Worm (Caenorhabditis elegans) whole organism, L4 larva: ENCODE results near the gene srx-77.

Experiments used
- F49E8.2 ChIP-seq: sonication (generic microtip); optimal IDR thresholded peaks from 2 replicates; lab custom pipeline; 2016; ENCODE audit warnings: missing compliant biosample characterization, mild to moderate bottlenecking, missing genetic modification characterization, borderline replicate concordance
- ceh-20 ChIP-seq: fragments of 200-800 bp; sonication (Bioruptor generic); IDR thresholded peaks from 2 replicates; pipeline ENCODE4 v1.3.6; 2022; ENCODE audit warnings: missing genetic modification reagents, missing genetic modification characterization, missing compliant biosample characterization
- ces-1 ChIP-seq: fragments of 150-350 bp; sonication (generic microtip); optimal IDR thresholded peaks from 4 replicates; lab custom pipeline; 2014; ENCODE audit warnings: missing biosample characterization, missing genetic modification reagents, missing genetic modification characterization
- daf-19 ChIP-seq: fragments of 200-800 bp; sonication (Bioruptor generic); conservative IDR thresholded peaks from 2 replicates; pipeline ENCODE4 v1.3.6; 2022; ENCODE audit warnings: missing genetic modification characterization, missing compliant biosample characterization
- daf-8 ChIP-seq: fragments of 200-800 bp; sonication (Bioruptor generic); IDR thresholded peaks from 2 replicates; pipeline ENCODE4 v1.3.6; 2022; ENCODE audit warnings: missing genetic modification characterization, missing compliant biosample characterization
- fkh-10 ChIP-seq: fragments of 150-350 bp; optimal IDR thresholded peaks from 2 replicates; lab custom pipeline; 2014; ENCODE audit warnings: missing biosample characterization, missing genetic modification reagents, missing genetic modification characterization
- jun-1 ChIP-seq: fragments of 150-350 bp; optimal IDR thresholded peaks from 2 replicates; lab custom pipeline; 2014; ENCODE audit warnings: missing biosample characterization, missing genetic modification reagents, missing genetic modification characterization
- lin-15B ChIP-seq: fragments of 150-350 bp; sonication (generic microtip); optimal IDR thresholded peaks from 3 replicates; lab custom pipeline; 2014; ENCODE audit warnings: missing biosample characterization, missing genetic modification characterization
- nhr-28 ChIP-seq: fragments of 150-350 bp; optimal IDR thresholded peaks from 2 replicates; lab custom pipeline; 2014; ENCODE audit warnings: missing biosample characterization, missing genetic modification characterization
- pqm-1 ChIP-seq: sonication (generic microtip); optimal IDR thresholded peaks from 2 replicates; lab custom pipeline; 2017; ENCODE audit warnings: missing biosample characterization, missing genetic modification characterization
- unc-130 ChIP-seq: sonication (generic microtip); optimal IDR thresholded peaks from 2 replicates; lab custom pipeline; 2016; ENCODE audit warnings: missing genetic modification reagents, missing genetic modification characterization, missing compliant biosample characterization

DNA sequence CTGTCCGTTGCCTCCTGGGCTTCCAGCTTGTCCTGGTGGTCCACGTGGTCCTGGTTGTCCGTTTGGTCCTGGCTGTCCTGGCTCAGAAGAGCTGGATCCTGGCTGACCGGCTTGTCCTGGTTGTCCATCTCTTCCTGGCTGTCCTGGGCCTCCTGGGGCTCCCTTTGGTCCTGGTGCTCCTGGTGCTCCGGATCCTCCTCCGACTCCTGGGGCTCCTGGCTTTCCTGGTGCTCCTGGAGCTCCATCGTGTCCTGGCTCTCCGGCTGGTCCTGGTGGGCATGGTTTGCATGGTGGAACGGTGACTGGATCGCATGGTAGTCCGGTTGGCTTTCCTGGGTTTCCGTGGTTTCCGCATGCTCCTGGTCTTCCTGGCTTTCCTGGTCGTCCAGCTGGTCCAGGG lies 15.4 kb downstream of the srx-77 start:
- no peak for TF ChIP-seq lin-15B
- no peak for TF ChIP-seq unc-130 (GFP tag; lab: Kevin White, UChicago)
- no peak for TF ChIP-seq fkh-10 (GFP tag; lab: Kevin White, UChicago)
- no peak for TF ChIP-seq nhr-28 (tag; lab: Kevin White, UChicago)
- TF ChIP-seq pqm-1 (tag; lab: Kevin White, UChicago): no peak
- no peak for TF ChIP-seq jun-1 (tag; lab: Kevin White, UChicago)
- TF ChIP-seq ces-1: no peak
- TF ChIP-seq daf-19: no peak
- no peak for TF ChIP-seq F49E8.2 (tag; lab: Kevin White, UChicago)
- TF ChIP-seq daf-8 (GFP tag; lab: Robert Waterston, UW): no peak
- no peak for TF ChIP-seq ceh-20 (GFP tag; lab: Robert Waterston, UW)
